Worm (Caenorhabditis elegans) whole organism, early embryonic: ENCODE measurements around the gene wrb-1.

Source experiments
- ama-1 ChIP-seq: fragments of 150-350 bp; optimal IDR thresholded peaks from 2 replicates; lab custom pipeline; 2014
- sea-1 ChIP-seq: fragments of 200-800 bp; sonication (Bioruptor generic); conservative IDR thresholded peaks from 2 replicates; pipeline ENCODE4 v1.3.6; 2022; ENCODE audit warnings: missing genetic modification characterization, missing compliant biosample characterization

ce11 chrV:1165090-1165761 lies 30.6 kb upstream of the wrb-1 start, which contains the start of gene ptr-16:
- TF ChIP-seq ama-1 (lab: Kevin White, UChicago) (no peak), sea-1 (no peak)
